Fruit fly (Drosophila melanogaster) whole organism, embryonic: ENCODE results near the gene CG34265.
A peak's percentile ranks its signal among the peaks of the same experiment; 100 is the strongest.

Source experiments
- CG10267 ChIP-seq: fragments of 200-800 bp; sonication (Bioruptor generic); optimal IDR thresholded peaks from 2 replicates; lab custom pipeline; 2018; ENCODE audit warnings: missing biosample characterization, mild to moderate bottlenecking, missing genetic modification characterization, moderate library complexity
- CG1233 ChIP-seq: fragments of 200-800 bp; sonication (Bioruptor generic); optimal IDR thresholded peaks from 4 replicates; lab custom pipeline; 2018; ENCODE audit warnings: missing biosample characterization, mild to moderate bottlenecking, missing genetic modification characterization
- CG13624 ChIP-seq: fragments of 200-800 bp; sonication (Bioruptor generic); optimal IDR thresholded peaks from 2 replicates; lab custom pipeline; 2016; ENCODE audit warnings: missing biosample characterization, missing genetic modification characterization
- CG15514 ChIP-seq: fragments of 200-800 bp; sonication (Bioruptor generic); optimal IDR thresholded peaks from 3 replicates; lab custom pipeline; 2017; ENCODE audit warnings: missing biosample characterization, missing genetic modification characterization, mild to moderate bottlenecking, moderate library complexity, missing genetic modification reagents
- CG16815 ChIP-seq: fragments of 200-800 bp; sonication (Bioruptor generic); optimal IDR thresholded peaks from 3 replicates; lab custom pipeline; 2017; ENCODE audit warnings: missing biosample characterization, mild to moderate bottlenecking, missing genetic modification characterization
- CG2202 ChIP-seq: fragments of 200-800 bp; sonication (Bioruptor generic); optimal IDR thresholded peaks from 2 replicates; lab custom pipeline; 2018; ENCODE audit warnings: missing biosample characterization, mild to moderate bottlenecking, missing genetic modification characterization
- CG32532 ChIP-seq: fragments of 200-800 bp; sonication (Bioruptor generic); IDR thresholded peaks from 2 replicates; pipeline ENCODE4 v1.3.6; 2022; ENCODE audit warnings: missing biosample characterization, missing genetic modification characterization
- CG32772 ChIP-seq: fragments of 200-800 bp; sonication (Bioruptor generic); IDR thresholded peaks from 2 replicates; pipeline ENCODE4 v1.3.6; 2022; ENCODE audit warnings: missing biosample characterization, missing genetic modification characterization
- CG3838 ChIP-seq: fragments of 200-800 bp; sonication (Bioruptor generic); optimal IDR thresholded peaks from 3 replicates; lab custom pipeline; 2016; ENCODE audit warnings: missing biosample characterization, missing genetic modification characterization
- CG4424 ChIP-seq: fragments of 200-800 bp; sonication (Bioruptor generic); optimal IDR thresholded peaks from 3 replicates; lab custom pipeline; 2016; ENCODE audit warnings: missing biosample characterization, missing genetic modification characterization
- CG4854 ChIP-seq: fragments of 200-800 bp; sonication (Bioruptor generic); optimal IDR thresholded peaks from 2 replicates; lab custom pipeline; 2016; ENCODE audit warnings: missing biosample characterization, missing genetic modification characterization, inconsistent platforms
- CG7963 ChIP-seq: fragments of 200-800 bp; sonication (Bioruptor generic); IDR thresholded peaks from 3 replicates; pipeline ENCODE4 v1.3.6; 2022; ENCODE audit warnings: missing biosample characterization, missing genetic modification characterization; ENCODE audit not compliant: partially characterized antibody
- CG9609 ChIP-seq: fragments of 200-800 bp; sonication (Bioruptor generic); optimal IDR thresholded peaks from 3 replicates; lab custom pipeline; 2016; ENCODE audit warnings: missing biosample characterization, missing genetic modification characterization
- CkIIα-i1 ChIP-seq: fragments of 200-800 bp; sonication (Bioruptor generic); IDR thresholded peaks from 2 replicates; pipeline ENCODE4 v1.3.6; 2022; ENCODE audit warnings: missing biosample characterization, missing genetic modification characterization
- CoRest ChIP-seq: fragments of 200-800 bp; sonication (Bioruptor generic); optimal IDR thresholded peaks from 3 replicates; lab custom pipeline; 2018; ENCODE audit warnings: missing biosample characterization, mild to moderate bottlenecking, missing genetic modification characterization, moderate library complexity
- Ets97D ChIP-seq: fragments of 200-800 bp; sonication (Bioruptor generic); optimal IDR thresholded peaks from 3 replicates; lab custom pipeline; 2016; ENCODE audit warnings: missing biosample characterization, missing genetic modification characterization
- Fer3 ChIP-seq: fragments of 200-800 bp; sonication (Bioruptor generic); optimal IDR thresholded peaks from 2 replicates; lab custom pipeline; 2018; ENCODE audit warnings: missing biosample characterization, mild to moderate bottlenecking, missing genetic modification characterization, moderate library complexity
- Hey ChIP-seq: fragments of 200-800 bp; sonication (Bioruptor generic); optimal IDR thresholded peaks from 3 replicates; lab custom pipeline; 2018; ENCODE audit warnings: missing biosample characterization, mild to moderate bottlenecking, missing genetic modification characterization
- Hr3 ChIP-seq: fragments of 200-800 bp; sonication (Bioruptor generic); optimal IDR thresholded peaks from 3 replicates; lab custom pipeline; 2016; ENCODE audit warnings: missing biosample characterization, missing genetic modification characterization
- Kr ChIP-seq: fragments of 200-800 bp; sonication (Bioruptor generic); optimal IDR thresholded peaks from 2 replicates; lab custom pipeline; 2017; ENCODE audit warnings: missing biosample characterization, mild to moderate bottlenecking, missing genetic modification characterization
- Mad ChIP-seq: fragments of 200-800 bp; sonication (Bioruptor generic); optimal IDR thresholded peaks from 2 replicates; lab custom pipeline; 2016; ENCODE audit warnings: missing biosample characterization, missing genetic modification characterization
- Sin3A ChIP-seq: fragments of >200 bp; optimal IDR thresholded peaks from 2 replicates; lab custom pipeline; 2018
- Sry-δ ChIP-seq: fragments of 200-800 bp; sonication (Bioruptor generic); optimal IDR thresholded peaks from 2 replicates; lab custom pipeline; 2016; ENCODE audit warnings: missing biosample characterization, missing genetic modification characterization
- TFAM ChIP-seq: fragments of 200-800 bp; sonication (Bioruptor generic); optimal IDR thresholded peaks from 2 replicates; lab custom pipeline; 2017; ENCODE audit warnings: missing biosample characterization, missing genetic modification characterization, inconsistent platforms
- Tbp ChIP-seq: fragments of >200 bp; optimal IDR thresholded peaks from 2 replicates; lab custom pipeline; 2018; ENCODE audit warnings: missing biosample characterization, missing genetic modification characterization
- btn ChIP-seq: fragments of 200-800 bp; sonication (Bioruptor generic); optimal IDR thresholded peaks from 2 replicates; lab custom pipeline; 2016; ENCODE audit warnings: missing biosample characterization, missing genetic modification characterization
- cato ChIP-seq: fragments of 200-800 bp; sonication (Bioruptor generic); optimal IDR thresholded peaks from 2 replicates; lab custom pipeline; 2016; ENCODE audit warnings: missing biosample characterization, missing genetic modification characterization, borderline replicate concordance
- crp ChIP-seq, 2 experiments: fragments of 200-800 bp; sonication (Bioruptor generic); optimal IDR thresholded peaks; 2 replicates in 1 of 2; 3 replicates in 1 of 2; lab custom pipeline; 2017; ENCODE audit warnings: missing biosample characterization in 2 of 2, missing genetic modification characterization in 2 of 2, mild to moderate bottlenecking in 1 of 2, moderate library complexity in 1 of 2
- dimm ChIP-seq: fragments of 200-800 bp; sonication (Bioruptor generic); IDR thresholded peaks from 2 replicates; pipeline ENCODE4 v1.3.6; 2022; ENCODE audit warnings: missing biosample characterization, missing genetic modification characterization
- disco-r ChIP-seq: fragments of 200-800 bp; sonication (Bioruptor generic); optimal IDR thresholded peaks from 2 replicates; lab custom pipeline; 2016; ENCODE audit warnings: missing biosample characterization, missing genetic modification characterization
- ems ChIP-seq: fragments of 200-800 bp; sonication (Bioruptor generic); optimal IDR thresholded peaks from 3 replicates; lab custom pipeline; 2016; ENCODE audit warnings: missing biosample characterization, missing genetic modification characterization
- ewg ChIP-seq: fragments of 200-800 bp; sonication (Bioruptor generic); optimal IDR thresholded peaks from 3 replicates; lab custom pipeline; 2017; ENCODE audit warnings: mild to moderate bottlenecking, missing biosample characterization, missing genetic modification reagents, missing genetic modification characterization
- fd64A ChIP-seq: fragments of 200-800 bp; sonication (Bioruptor generic); optimal IDR thresholded peaks from 3 replicates; lab custom pipeline; 2018; ENCODE audit warnings: missing biosample characterization, mild to moderate bottlenecking, missing genetic modification characterization
- gsb-n ChIP-seq: fragments of 200-800 bp; sonication (Bioruptor generic); optimal IDR thresholded peaks from 3 replicates; lab custom pipeline; 2018; ENCODE audit warnings: missing biosample characterization, mild to moderate bottlenecking, missing genetic modification characterization
- gt ChIP-seq: fragments of 200-800 bp; sonication (Bioruptor generic); IDR thresholded peaks from 2 replicates; pipeline ENCODE4 v1.3.6; 2022; ENCODE audit warnings: missing biosample characterization, missing genetic modification characterization
- hb ChIP-seq: fragments of 200-800 bp; sonication (Bioruptor generic); IDR thresholded peaks from 3 replicates; pipeline ENCODE4 v1.3.6; 2022; ENCODE audit warnings: missing biosample characterization, missing genetic modification characterization; ENCODE audit not compliant: partially characterized antibody
- jing ChIP-seq: fragments of 200-800 bp; sonication (Bioruptor generic); optimal IDR thresholded peaks from 2 replicates; lab custom pipeline; 2018; ENCODE audit warnings: missing biosample characterization, mild to moderate bottlenecking, missing genetic modification characterization
- jumu ChIP-seq: fragments of 200-800 bp; sonication (Bioruptor generic); optimal IDR thresholded peaks from 3 replicates; lab custom pipeline; 2016; ENCODE audit warnings: missing biosample characterization, missing genetic modification characterization
- lola ChIP-seq, 3 experiments: fragments of >200 bp in 2 of 3; fragments of 200-800 bp in 1 of 3; sonication (Bioruptor generic) in 1 of 3; optimal IDR thresholded peaks; 2 replicates each; lab custom pipeline; 2017 to 2019; ENCODE audit warnings: missing biosample characterization in 3 of 3, missing genetic modification characterization in 3 of 3, mild to moderate bottlenecking in 1 of 3, moderate library complexity in 1 of 3
- nau ChIP-seq: fragments of 200-800 bp; sonication (Bioruptor generic); optimal IDR thresholded peaks from 3 replicates; lab custom pipeline; 2017; ENCODE audit warnings: missing biosample characterization, mild to moderate bottlenecking, missing genetic modification characterization, missing genetic modification reagents
- phol ChIP-seq: fragments of 200-800 bp; sonication (Bioruptor generic); optimal IDR thresholded peaks from 3 replicates; lab custom pipeline; 2018; ENCODE audit warnings: missing biosample characterization, mild to moderate bottlenecking, missing genetic modification characterization, moderate library complexity
- salm ChIP-seq: fragments of 200-800 bp; sonication (Bioruptor generic); optimal IDR thresholded peaks from 2 replicates; lab custom pipeline; 2018; ENCODE audit warnings: missing biosample characterization, mild to moderate bottlenecking, missing genetic modification characterization
- sens ChIP-seq: fragments of 200-800 bp; sonication (Bioruptor generic); peaks from one replicate; lab custom pipeline; 2016; ENCODE audit warnings: missing biosample characterization, missing genetic modification characterization
- tgo ChIP-seq: fragments of 200-800 bp; sonication (Bioruptor generic); IDR thresholded peaks from 3 replicates; pipeline ENCODE4 v1.3.6; 2022; ENCODE audit warnings: missing biosample characterization, missing genetic modification characterization
- trem ChIP-seq: fragments of 200-800 bp; optimal IDR thresholded peaks from 3 replicates; lab custom pipeline; 2019; ENCODE audit warnings: missing biosample characterization, mild to moderate bottlenecking, missing genetic modification characterization, moderate library complexity
- unpg ChIP-seq: fragments of 200-800 bp; sonication (Bioruptor generic); optimal IDR thresholded peaks from 3 replicates; lab custom pipeline; 2018; ENCODE audit warnings: missing biosample characterization, mild to moderate bottlenecking, missing genetic modification characterization, moderate library complexity
- vnd ChIP-seq: fragments of 200-800 bp; sonication (Bioruptor generic); IDR thresholded peaks from 3 replicates; pipeline ENCODE4 v1.3.6; 2022; ENCODE audit warnings: missing biosample characterization, missing genetic modification characterization; ENCODE audit not compliant: partially characterized antibody
- vvl ChIP-seq: fragments of 200-800 bp; sonication (Bioruptor generic); IDR thresholded peaks from 2 replicates; pipeline ENCODE4 v1.3.6; 2022; ENCODE audit warnings: missing biosample characterization, missing genetic modification characterization
- wdn ChIP-seq: fragments of 200-800 bp; sonication (Bioruptor generic); IDR thresholded peaks from 2 replicates; pipeline ENCODE4 v1.3.6; 2022; ENCODE audit warnings: missing biosample characterization, missing genetic modification characterization
- zfh2 ChIP-seq: fragments of 200-800 bp; sonication (Bioruptor generic); optimal IDR thresholded peaks from 2 replicates; lab custom pipeline; 2016; ENCODE audit warnings: missing biosample characterization, missing genetic modification characterization

CG34265 gene

dm6 chr3L:3301171-3301738 is 33.0 kb downstream of the CG34265 start (continued):
- TF ChIP-seq CG1233 (peak; percentile 90), fd64A (GFP tag; lab: Kevin White, UChicago) (peak; percentile 60), CG4854 (peak; percentile 86), sens (GFP tag; lab: Kevin White, UChicago) (peak; percentile 99), lola (GFP tag; optimal IDR thresholded peaks at IDR 0.05; lab: Kevin White, UChicago) (peak in 1 of 3 experiments; percentile 83), Mad (GFP tag; lab: Kevin White, UChicago) (peak; percentile 86), ewg (GFP tag; lab: Kevin White, UChicago) (peak; percentile 81), CG10267 (tag; lab: Kevin White, UChicago) (peak; percentile 86), CG15514 (GFP tag; lab: Kevin White, UChicago) (peak; percentile 86), nau (peak; percentile 88), Hr3 (GFP tag; lab: Kevin White, UChicago) (peak; percentile 88), Hey (tag; lab: Kevin White, UChicago) (peak; percentile 43), CG2202 (tag; lab: Kevin White, UChicago) (peak; percentile 79), CG3838 (GFP tag; lab: Kevin White, UChicago) (peak; percentile 84), Kr (GFP tag; lab: Kevin White, UChicago) (no peak), Tbp (GFP tag; lab: Kevin White, UChicago) (no peak), zfh2 (GFP tag; lab: Kevin White, UChicago) (peak; percentile 74), tgo (GFP tag; lab: Robert Waterston, UW) (peak; percentile 93), CkIIα-i1 (no peak), wdn (GFP tag; lab: Robert Waterston, UW) (peak; percentile 80), vnd (no peak), CG32772 (GFP tag; lab: Robert Waterston, UW) (peak; percentile 87), salm (peak; percentile 91), hb (no peak), CG13624 (GFP tag; lab: Kevin White, UChicago) (peak; percentile 91), trem (tag; lab: Kevin White, UChicago) (peak; percentile 87), Sin3A (lab: Kevin White, UChicago) (no peak), CG7963 (GFP tag; lab: Robert Waterston, UW) (no peak), vvl (peak; percentile 96), dimm (peak; percentile 84), btn (GFP tag; lab: Kevin White, UChicago) (peak; percentile 74), CoRest (tag; lab: Kevin White, UChicago) (peak; percentile 93), ems (peak; percentile 88), crp (GFP tag; optimal IDR thresholded peaks at IDR 0.05; lab: Kevin White, UChicago) (peak in 1 of 2 experiments; percentile 51), Fer3 (tag; lab: Kevin White, UChicago) (peak; percentile 93), CG4424 (GFP tag; lab: Kevin White, UChicago) (peak; percentile 92), CG9609 (GFP tag; lab: Kevin White, UChicago) (peak; percentile 88), unpg (GFP tag; lab: Kevin White, UChicago) (peak; percentile 94), TFAM (GFP tag; lab: Kevin White, UChicago) (no peak), jumu (GFP tag; lab: Kevin White, UChicago) (peak; percentile 81), phol (peak; percentile 91), gt (peak; percentile 41; the same call in 1 of the 2 replicates), jing (GFP tag; lab: Kevin White, UChicago) (peak; percentile 86), CG16815 (GFP tag; lab: Kevin White, UChicago) (peak; percentile 69), CG32532 (GFP tag; lab: Robert Waterston, UW) (peak; percentile 89), Sry-δ (GFP tag; lab: Kevin White, UChicago) (peak; percentile 56), Ets97D (GFP tag; lab: Kevin White, UChicago) (peak; percentile 69), disco-r (GFP tag; lab: Kevin White, UChicago) (peak; percentile 75), cato (peak; percentile 85), gsb-n (tag; lab: Kevin White, UChicago) (peak; percentile 88)
